Worm (Caenorhabditis elegans) whole organism, midembryonic: ENCODE data around the gene srt-27.

Source experiments
- T22C8.4 ChIP-seq: fragments of 200-800 bp; sonication (Bioruptor generic); IDR thresholded peaks from 2 replicates; pipeline ENCODE4 v1.3.6; 2022; ENCODE audit warnings: missing genetic modification characterization, missing compliant biosample characterization
- cog-1 ChIP-seq: sonication (generic microtip); optimal IDR thresholded peaks from 2 replicates; lab custom pipeline; 2016; ENCODE audit warnings: missing genetic modification characterization, missing compliant biosample characterization
- klf-2 ChIP-seq: fragments of 200-800 bp; sonication (Bioruptor generic); conservative IDR thresholded peaks from 2 replicates; pipeline ENCODE4 v1.3.6; 2022; ENCODE audit warnings: missing genetic modification reagents, missing genetic modification characterization, missing compliant biosample characterization
- med-1 ChIP-seq: sonication (generic microtip); optimal IDR thresholded peaks from 2 replicates; lab custom pipeline; 2017; ENCODE audit warnings: missing genetic modification characterization, mild to moderate bottlenecking, missing compliant biosample characterization, antibody characterized with exemption, missing genetic modification reagents; ENCODE audit not compliant: insufficient read depth
- ref-1 ChIP-seq: fragments of 200-800 bp; sonication (Bioruptor generic); conservative IDR thresholded peaks from 2 replicates; pipeline ENCODE4 v1.3.6; 2022; ENCODE audit warnings: missing genetic modification reagents, missing genetic modification characterization, missing compliant biosample characterization
- tab-1 ChIP-seq: fragments of 200-800 bp; sonication (Bioruptor generic); IDR thresholded peaks from 2 replicates; pipeline ENCODE4 v1.3.6; 2022; ENCODE audit warnings: missing genetic modification characterization, missing compliant biosample characterization

DNA sequence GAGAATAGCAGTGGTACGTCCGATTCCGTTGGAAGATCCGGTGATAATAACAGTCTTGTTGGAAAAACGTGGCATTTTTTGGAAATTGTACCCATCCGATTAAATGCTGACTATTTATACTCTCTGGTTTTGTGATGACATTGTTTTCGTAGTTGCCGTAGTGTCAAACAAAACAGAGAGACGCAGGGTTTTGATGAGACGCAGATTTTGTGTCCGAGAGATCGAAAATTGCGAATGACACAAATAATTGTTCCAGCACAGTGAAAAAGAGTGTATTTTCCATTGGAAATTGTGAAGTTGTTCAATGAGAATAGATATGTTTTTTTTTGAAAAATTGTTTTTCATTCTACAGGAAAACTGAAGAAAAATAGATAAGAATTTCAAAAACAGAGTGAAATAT lies 42.4 kb upstream of the srt-27 start, which contains the start of gene R05D8.7:
- no peak for TF ChIP-seq T22C8.4 (GFP tag; lab: Robert Waterston, UW)
- TF ChIP-seq cog-1 (tag; lab: Kevin White, UChicago), result no peak
- TF ChIP-seq klf-2, result no peak
- no peak for TF ChIP-seq tab-1 (GFP tag; lab: Robert Waterston, UW)
- no peak for TF ChIP-seq med-1 (GFP tag; lab: Kevin White, UChicago)
- TF ChIP-seq ref-1 (GFP tag; lab: Robert Waterston, UW), result no peak
